Fruit fly (Drosophila melanogaster): ENCODE results near the gene CG10098.
A peak's percentile ranks its signal among the peaks of the same experiment; 100 is the strongest.

CG10098 gene

dm6 chr3R:7122172-7123072 is 1.9 kb upstream of the CG10098 start (continued):
- TF ChIP-seq CG17361 (GFP tag; IDR thresholded peaks at IDR 0.05), result no peak; the same call in 2 of the 3 replicates
- no peak for TF ChIP-seq HmgD (GFP tag; optimal IDR thresholded peaks at IDR 0.05)
- no peak for TF ChIP-seq CG5953 (GFP tag; IDR thresholded peaks at IDR 0.05)
- TF ChIP-seq gsb-n (tag; optimal IDR thresholded peaks at IDR 0.05), result no peak
- no peak for TF ChIP-seq CG16779 (GFP tag; IDR thresholded peaks at IDR 0.05)
- no peak for TF ChIP-seq CG8478 (optimal IDR thresholded peaks at IDR 0.05)
- TF ChIP-seq gt (GFP tag; IDR thresholded peaks at IDR 0.05), result no peak
- TF ChIP-seq zen (tag; optimal IDR thresholded peaks at IDR 0.05), result no peak
- TF ChIP-seq CG8388 (GFP tag; optimal IDR thresholded peaks at IDR 0.05), result no peak
- no peak for TF ChIP-seq CG4820 (GFP tag; optimal IDR thresholded peaks at IDR 0.05)
- no peak for TF ChIP-seq gsb (GFP tag; IDR thresholded peaks at IDR 0.05)
- no peak for TF ChIP-seq Dfd (GFP tag; optimal IDR thresholded peaks at IDR 0.05)
- TF ChIP-seq en (GFP tag; optimal IDR thresholded peaks at IDR 0.05), result no peak
- no peak for TF ChIP-seq knrl (GFP tag; IDR thresholded peaks at IDR 0.05; ENCODE audit: partially characterized antibody)
- no peak for TF ChIP-seq mld (GFP tag; IDR thresholded peaks at IDR 0.05; ENCODE audit: partially characterized antibody)
- no peak for TF ChIP-seq CG3163 (GFP tag; optimal IDR thresholded peaks at IDR 0.05)
- no peak for TF ChIP-seq CG10267 (tag; optimal IDR thresholded peaks at IDR 0.05)
- TF ChIP-seq CG1602 (GFP tag; optimal IDR thresholded peaks at IDR 0.05), result no peak
- no peak for TF ChIP-seq CG2875 (GFP tag; optimal IDR thresholded peaks at IDR 0.05)
- no peak for TF ChIP-seq Fer3 (tag; optimal IDR thresholded peaks at IDR 0.05)
- TF ChIP-seq ci (GFP tag; IDR thresholded peaks at IDR 0.05), result no peak
- TF ChIP-seq fd96Cb (tag; optimal IDR thresholded peaks at IDR 0.05), result no peak
- no peak for TF ChIP-seq dysf (GFP tag; IDR thresholded peaks at IDR 0.05)
- no peak for TF ChIP-seq CG13424 (tag; optimal IDR thresholded peaks at IDR 0.05)
- TF ChIP-seq luna (GFP tag; optimal IDR thresholded peaks at IDR 0.05), result no peak
- TF ChIP-seq CG10543 (GFP tag; optimal IDR thresholded peaks at IDR 0.05), result no peak
- TF ChIP-seq tup (GFP tag; optimal IDR thresholded peaks at IDR 0.05), result no peak
- TF ChIP-seq sc (optimal IDR thresholded peaks at IDR 0.05), result no peak
- no peak for TF ChIP-seq sc (GFP tag; optimal IDR thresholded peaks at IDR 0.05)
- TF ChIP-seq ro (GFP tag; IDR thresholded peaks at IDR 0.05), result no peak
- TF ChIP-seq CG3281 (GFP tag; optimal IDR thresholded peaks at IDR 0.05), result no peak
- TF ChIP-seq CG18619 (GFP tag; optimal IDR thresholded peaks at IDR 0.05), result no peak
- no peak for TF ChIP-seq CG17829 (tag; optimal IDR thresholded peaks at IDR 0.05)
- no peak for TF ChIP-seq MTF-1 (GFP tag; optimal IDR thresholded peaks at IDR 0.05; ENCODE audit: borderline replicate concordance)
- TF ChIP-seq crp (GFP tag; optimal IDR thresholded peaks at IDR 0.05), result no peak
- TF ChIP-seq CG1792 (GFP tag; optimal IDR thresholded peaks at IDR 0.05), result no peak
- TF ChIP-seq nerfin-2 (GFP tag; IDR thresholded peaks at IDR 0.05; ENCODE audit: partially characterized antibody), result no peak
- no peak for TF ChIP-seq MBD-R2 (GFP tag; IDR thresholded peaks at IDR 0.05)
- TF ChIP-seq ham (GFP tag; IDR thresholded peaks at IDR 0.05), result no peak
- TF ChIP-seq CG12744 (GFP tag; optimal IDR thresholded peaks at IDR 0.05), result no peak
- TF ChIP-seq CG16815 (GFP tag; optimal IDR thresholded peaks at IDR 0.05), result no peak
- 0 out of 2 replicates have a peak, but pooled peaks have one; percentile 23 for TF ChIP-seq Ptx1 (GFP tag; IDR thresholded peaks at IDR 0.05)
- TF ChIP-seq lmd (GFP tag; IDR thresholded peaks at IDR 0.05), result no peak
- TF ChIP-seq CG13123 (GFP tag; optimal IDR thresholded peaks at IDR 0.05), result no peak
- TF ChIP-seq Doc3 (GFP tag; IDR thresholded peaks at IDR 0.05; ENCODE audit: partially characterized antibody), result no peak
- no peak for TF ChIP-seq CG1647 (GFP tag; optimal IDR thresholded peaks at IDR 0.05)
- TF ChIP-seq Hmx (GFP tag; optimal IDR thresholded peaks at IDR 0.05), result no peak
- TF ChIP-seq CHES-1-like (GFP tag; optimal IDR thresholded peaks at IDR 0.05), result no peak
- no peak for TF ChIP-seq crc (GFP tag; optimal IDR thresholded peaks at IDR 0.05)
- TF ChIP-seq esg (GFP tag; conservative IDR thresholded peaks at IDR 0.05), result no peak
